Fruit fly (Drosophila melanogaster) whole organism, embryonic: ENCODE data around the gene bark.

ENCODE experiments used
- Abd-B ChIP-seq: fragments of 200-800 bp; sonication (Bioruptor generic); optimal IDR thresholded peaks from 2 replicates; lab custom pipeline; 2018; ENCODE audit warnings: missing biosample characterization, mild to moderate bottlenecking, missing genetic modification characterization, moderate library complexity
- Awh ChIP-seq: fragments of 200-800 bp; sonication (Bioruptor generic); IDR thresholded peaks from 2 replicates; pipeline ENCODE4, ENCODE4 v1.3.6; 2022; ENCODE audit warnings: missing biosample characterization, missing genetic modification characterization
- CG10267 ChIP-seq: fragments of 200-800 bp; sonication (Bioruptor generic); optimal IDR thresholded peaks from 2 replicates; lab custom pipeline; 2018; ENCODE audit warnings: missing biosample characterization, mild to moderate bottlenecking, missing genetic modification characterization, moderate library complexity
- CG10431 ChIP-seq: fragments of 200-800 bp; sonication (Bioruptor generic); optimal IDR thresholded peaks from 3 replicates; lab custom pipeline; 2018; ENCODE audit warnings: missing biosample characterization, mild to moderate bottlenecking, missing genetic modification characterization
- CG10565 ChIP-seq: fragments of 200-800 bp; sonication (Bioruptor generic); optimal IDR thresholded peaks from 3 replicates; lab custom pipeline; 2016; ENCODE audit warnings: missing biosample characterization, mild to moderate bottlenecking, missing genetic modification characterization
- CG11504 ChIP-seq: fragments of 200-800 bp; sonication (Bioruptor generic); optimal IDR thresholded peaks from 3 replicates; lab custom pipeline; 2019; ENCODE audit warnings: missing biosample characterization, mild to moderate bottlenecking, missing genetic modification characterization, moderate library complexity
- CG13296 ChIP-seq: fragments of 200-800 bp; sonication (Bioruptor generic); optimal IDR thresholded peaks from 3 replicates; lab custom pipeline; 2018; ENCODE audit warnings: missing biosample characterization, mild to moderate bottlenecking, missing genetic modification characterization
- CG1529 ChIP-seq: fragments of 200-800 bp; sonication (Bioruptor generic); optimal IDR thresholded peaks from 3 replicates; lab custom pipeline; 2018; ENCODE audit warnings: missing biosample characterization, missing genetic modification characterization
- CG15601 ChIP-seq: fragments of 200-800 bp; sonication (Bioruptor generic); optimal IDR thresholded peaks from 3 replicates; lab custom pipeline; 2019; ENCODE audit warnings: missing biosample characterization, mild to moderate bottlenecking, missing genetic modification characterization, moderate library complexity
- CG1647 ChIP-seq: fragments of 200-800 bp; sonication (Bioruptor generic); optimal IDR thresholded peaks from 3 replicates; lab custom pipeline; 2016; ENCODE audit warnings: missing biosample characterization, missing genetic modification characterization
- CG17385 ChIP-seq: fragments of 200-800 bp; sonication (Bioruptor generic); optimal IDR thresholded peaks from 3 replicates; lab custom pipeline; 2018; ENCODE audit warnings: missing biosample characterization, mild to moderate bottlenecking, missing genetic modification characterization
- CG1792 ChIP-seq: fragments of 200-800 bp; sonication (Bioruptor generic); optimal IDR thresholded peaks from 2 replicates; lab custom pipeline; 2016; ENCODE audit warnings: missing biosample characterization, missing genetic modification characterization
- CG2129 ChIP-seq: fragments of 200-800 bp; sonication (Bioruptor generic); IDR thresholded peaks from 2 replicates; pipeline ENCODE4 v1.3.6; 2022; ENCODE audit warnings: missing biosample characterization, missing genetic modification characterization; ENCODE audit not compliant: partially characterized antibody
- CG2889 ChIP-seq: fragments of 200-800 bp; sonication (Bioruptor generic); IDR thresholded peaks from 3 replicates; pipeline ENCODE4 v1.3.6; 2022; ENCODE audit warnings: missing biosample characterization, missing genetic modification characterization
- CG31224 ChIP-seq: fragments of 200-800 bp; sonication (Bioruptor generic); IDR thresholded peaks from 2 replicates; pipeline ENCODE4 v1.3.6; 2022; ENCODE audit warnings: missing biosample characterization, missing genetic modification characterization
- CG32767 ChIP-seq: fragments of 200-800 bp; sonication (Bioruptor generic); IDR thresholded peaks from 2 replicates; pipeline ENCODE4 v1.3.6; 2022; ENCODE audit warnings: missing biosample characterization, missing genetic modification characterization
- CG3847 ChIP-seq: fragments of 200-800 bp; sonication (Bioruptor generic); IDR thresholded peaks from 2 replicates; pipeline ENCODE4 v1.3.6; 2022; ENCODE audit warnings: missing biosample characterization, missing genetic modification characterization
- CG4707 ChIP-seq: fragments of 200-800 bp; sonication (Bioruptor generic); optimal IDR thresholded peaks from 2 replicates; lab custom pipeline; 2018; ENCODE audit warnings: missing biosample characterization, mild to moderate bottlenecking, missing genetic modification characterization, moderate library complexity
- CG6175 ChIP-seq: fragments of 200-800 bp; sonication (Bioruptor generic); IDR thresholded peaks from 3 replicates; pipeline ENCODE4 v1.3.6; 2022; ENCODE audit warnings: missing biosample characterization, missing genetic modification characterization
- CG7745 ChIP-seq: fragments of 200-800 bp; sonication (Bioruptor generic); optimal IDR thresholded peaks from 2 replicates; lab custom pipeline; 2018; ENCODE audit warnings: missing biosample characterization, mild to moderate bottlenecking, missing genetic modification characterization, moderate library complexity
- Dbx ChIP-seq: fragments of 200-800 bp; sonication (Bioruptor generic); IDR thresholded peaks from 3 replicates; pipeline ENCODE4 v1.3.6; 2022; ENCODE audit warnings: missing biosample characterization, missing genetic modification characterization
- Deaf1 ChIP-seq: fragments of 200-800 bp; optimal IDR thresholded peaks from 3 replicates; lab custom pipeline; 2019; ENCODE audit warnings: missing biosample characterization, mild to moderate bottlenecking, missing genetic modification characterization, moderate library complexity
- Drgx ChIP-seq: fragments of 200-800 bp; sonication (Bioruptor generic); IDR thresholded peaks from 2 replicates; pipeline ENCODE4 v1.3.6; 2022; ENCODE audit warnings: missing biosample characterization, missing genetic modification characterization
- ERR ChIP-seq: fragments of 200-800 bp; sonication (Bioruptor generic); optimal IDR thresholded peaks from 2 replicates; lab custom pipeline; 2016; ENCODE audit warnings: missing biosample characterization, missing genetic modification characterization
- Hand ChIP-seq: fragments of 200-800 bp; sonication (Bioruptor generic); optimal IDR thresholded peaks from 2 replicates; lab custom pipeline; 2017; ENCODE audit warnings: mild to moderate bottlenecking, missing biosample characterization, missing genetic modification reagents, missing genetic modification characterization
- MTF-1 ChIP-seq: fragments of 200-800 bp; sonication (Bioruptor generic); optimal IDR thresholded peaks from 2 replicates; lab custom pipeline; 2018; ENCODE audit warnings: missing biosample characterization, mild to moderate bottlenecking, missing genetic modification characterization, borderline replicate concordance
- Mrtf ChIP-seq: fragments of 200-800 bp; sonication (Bioruptor generic); IDR thresholded peaks from 3 replicates; pipeline ENCODE4 v1.3.6; 2022; ENCODE audit warnings: missing biosample characterization, missing genetic modification characterization
- NC2β ChIP-seq: fragments of 200-800 bp; sonication (Bioruptor generic); optimal IDR thresholded peaks from 2 replicates; lab custom pipeline; 2016; ENCODE audit warnings: missing biosample characterization, missing genetic modification characterization
- Nf-YA ChIP-seq: fragments of 200-800 bp; sonication (Bioruptor generic); IDR thresholded peaks from 2 replicates; pipeline ENCODE4 v1.3.6; 2022; ENCODE audit warnings: missing biosample characterization, missing genetic modification characterization
- Oli ChIP-seq: fragments of 200-800 bp; sonication (Bioruptor generic); optimal IDR thresholded peaks from 2 replicates; lab custom pipeline; 2018; ENCODE audit warnings: missing biosample characterization, mild to moderate bottlenecking, missing genetic modification characterization, moderate library complexity
- Sox100B ChIP-seq: fragments of 200-800 bp; sonication (Bioruptor generic); optimal IDR thresholded peaks from 3 replicates; lab custom pipeline; 2018; ENCODE audit warnings: missing biosample characterization, mild to moderate bottlenecking, missing genetic modification characterization
- Ssrp ChIP-seq: fragments of 200-800 bp; sonication (Bioruptor generic); optimal IDR thresholded peaks from 2 replicates; lab custom pipeline; 2018; ENCODE audit warnings: missing biosample characterization, mild to moderate bottlenecking, missing genetic modification characterization, moderate library complexity
- al ChIP-seq: fragments of 200-800 bp; sonication (Bioruptor generic); IDR thresholded peaks from 2 replicates; pipeline ENCODE4 v1.3.6; 2022; ENCODE audit warnings: missing biosample characterization, missing genetic modification characterization
- bigmax ChIP-seq: fragments of 200-800 bp; sonication (Bioruptor generic); optimal IDR thresholded peaks from 2 replicates; lab custom pipeline; 2018; ENCODE audit warnings: missing biosample characterization, mild to moderate bottlenecking, missing genetic modification characterization
- caup ChIP-seq: fragments of 200-800 bp; sonication (Bioruptor generic); optimal IDR thresholded peaks from 3 replicates; lab custom pipeline; 2017; ENCODE audit warnings: missing biosample characterization, mild to moderate bottlenecking, missing genetic modification characterization, moderate library complexity; ENCODE audit not compliant: severe bottlenecking
- chn ChIP-seq: fragments of 200-800 bp; sonication (Bioruptor generic); optimal IDR thresholded peaks from 2 replicates; lab custom pipeline; 2016; ENCODE audit warnings: missing biosample characterization, missing genetic modification characterization
- dmrt99B ChIP-seq: fragments of 200-800 bp; sonication (Bioruptor generic); optimal IDR thresholded peaks from 2 replicates; lab custom pipeline; 2018; ENCODE audit warnings: missing biosample characterization, mild to moderate bottlenecking, missing genetic modification characterization, moderate library complexity
- dpn ChIP-seq, 2 experiments: fragments of 200-800 bp; sonication (Bioruptor generic); optimal IDR thresholded peaks; 3 replicates each; lab custom pipeline; 2016; ENCODE audit warnings: missing biosample characterization in 2 of 2, missing genetic modification characterization in 2 of 2
- en ChIP-seq: fragments of 200-800 bp; sonication (Bioruptor generic); optimal IDR thresholded peaks from 2 replicates; lab custom pipeline; 2016; ENCODE audit warnings: missing biosample characterization, missing genetic modification characterization
- eve ChIP-seq, 2 experiments: fragments of >200 bp; optimal IDR thresholded peaks; 2 replicates each; lab custom pipeline; 2017; ENCODE audit warnings: missing biosample characterization in 2 of 2, missing genetic modification characterization in 2 of 2
- klu ChIP-seq: fragments of 200-800 bp; sonication (Bioruptor generic); IDR thresholded peaks from 2 replicates; pipeline ENCODE4 v1.3.6; 2022; ENCODE audit warnings: missing biosample characterization, missing genetic modification characterization
- oc ChIP-seq: fragments of 200-800 bp; sonication (Bioruptor generic); optimal IDR thresholded peaks from 2 replicates; lab custom pipeline; 2018; ENCODE audit warnings: missing biosample characterization, mild to moderate bottlenecking, missing genetic modification characterization, moderate library complexity
- pb ChIP-seq: fragments of 200-800 bp; sonication (Bioruptor generic); optimal IDR thresholded peaks from 3 replicates; lab custom pipeline; 2016; ENCODE audit warnings: missing biosample characterization, missing genetic modification characterization
- schlank ChIP-seq: fragments of 200-800 bp; sonication (Bioruptor generic); optimal IDR thresholded peaks from 2 replicates; lab custom pipeline; 2018; ENCODE audit warnings: missing biosample characterization, mild to moderate bottlenecking, missing genetic modification characterization
- scrt ChIP-seq: fragments of 200-800 bp; sonication (Bioruptor generic); optimal IDR thresholded peaks from 2 replicates; lab custom pipeline; 2018; ENCODE audit warnings: missing biosample characterization, mild to moderate bottlenecking, missing genetic modification characterization, moderate library complexity
- sima ChIP-seq: fragments of 200-800 bp; sonication (Bioruptor generic); optimal IDR thresholded peaks from 2 replicates; lab custom pipeline; 2016; ENCODE audit warnings: missing biosample characterization, missing genetic modification characterization
- slou ChIP-seq: fragments of 200-800 bp; sonication (Bioruptor generic); optimal IDR thresholded peaks from 3 replicates; lab custom pipeline; 2016; ENCODE audit warnings: missing biosample characterization, missing genetic modification characterization
- so ChIP-seq: fragments of 200-800 bp; sonication (Bioruptor generic); IDR thresholded peaks from 3 replicates; pipeline ENCODE4 v1.3.6; 2022; ENCODE audit warnings: missing biosample characterization, missing genetic modification characterization
- twi ChIP-seq: fragments of 200-800 bp; optimal IDR thresholded peaks from 2 replicates; lab custom pipeline; 2019; ENCODE audit warnings: missing biosample characterization, mild to moderate bottlenecking, missing genetic modification characterization, moderate library complexity

The bark gene

DNA sequence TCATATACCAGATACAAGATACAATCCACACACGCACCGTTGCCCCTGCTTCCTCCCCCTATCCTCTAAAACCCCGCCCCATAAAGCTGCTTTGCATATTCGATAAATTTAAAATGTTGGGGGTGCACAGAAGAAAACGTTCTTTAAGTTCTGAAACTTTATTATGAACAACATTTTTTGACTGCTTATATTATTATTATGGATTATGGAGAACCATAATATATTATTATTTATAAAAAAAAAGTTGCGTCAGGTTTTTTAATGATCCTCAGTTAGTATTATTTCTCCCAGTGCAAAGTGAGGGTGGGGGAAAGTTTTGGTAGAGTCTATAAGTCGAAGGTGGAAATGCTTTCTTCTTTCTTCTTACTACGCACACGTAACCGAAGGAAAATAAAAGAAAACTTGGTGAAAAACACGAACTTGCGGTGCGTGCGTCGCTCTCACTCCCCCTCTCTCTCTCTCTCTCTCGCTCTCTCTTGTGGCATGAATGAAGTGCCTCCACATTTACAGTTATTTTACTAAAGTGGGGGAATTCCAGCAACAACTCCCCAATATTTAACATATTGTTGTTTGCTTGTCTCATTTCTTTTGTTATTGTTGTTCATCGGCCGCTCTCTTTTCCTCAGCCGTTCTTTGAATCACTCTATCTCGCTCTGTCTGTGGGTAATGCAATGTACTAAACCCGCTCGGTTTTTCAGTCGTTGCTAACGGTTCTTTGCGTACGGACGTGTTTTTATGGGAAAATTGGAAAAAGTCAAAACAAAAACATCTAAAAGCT is 2.5 kb downstream of the bark start (continued):
- TF ChIP-seq bigmax (GFP tag; lab: Kevin White, UChicago) (no peak), Mrtf (GFP tag; lab: Robert Waterston, UW) (peak; percentile 76; the same call in 2 of the 3 replicates), caup (GFP tag; lab: Kevin White, UChicago) (no peak), NC2β (GFP tag; lab: Kevin White, UChicago) (no peak), Awh (GFP tag; lab: Robert Waterston, UW) (peak; percentile 93), CG10267 (peak; percentile 84), chn (no peak), CG10565 (no peak), CG2889 (GFP tag; lab: Robert Waterston, UW) (peak; percentile 27; the same call in 1 of the 3 replicates), Abd-B (peak; percentile 75), Drgx (GFP tag; lab: Robert Waterston, UW) (peak; percentile 80), CG11504 (tag; lab: Kevin White, UChicago) (peak; percentile 89), klu (peak; percentile 69), twi (tag; lab: Kevin White, UChicago) (peak; percentile 73), oc (tag; lab: Kevin White, UChicago) (peak; percentile 95), Deaf1 (tag; lab: Kevin White, UChicago) (peak; percentile 75), dpn (GFP tag; optimal IDR thresholded peaks at IDR 0.05; lab: Kevin White, UChicago) (peak in 1 of 2 experiments; percentile 72), pb (GFP tag; lab: Kevin White, UChicago) (no peak), Nf-YA (peak; percentile 75), CG1529 (GFP tag; lab: Kevin White, UChicago) (peak; percentile 91), CG10431 (GFP tag; lab: Kevin White, UChicago) (peak; percentile 82), CG17385 (GFP tag; lab: Kevin White, UChicago) (peak; percentile 87), CG7745 (tag; lab: Kevin White, UChicago) (no peak), ERR (GFP tag; lab: Kevin White, UChicago) (no peak), en (GFP tag; lab: Kevin White, UChicago) (no peak), dmrt99B (tag; lab: Kevin White, UChicago) (peak; percentile 91), slou (GFP tag; lab: Kevin White, UChicago) (no peak), MTF-1 (GFP tag; lab: Kevin White, UChicago) (peak; percentile 32), CG31224 (GFP tag; lab: Robert Waterston, UW) (peak; percentile 54; the same call in 1 of the 2 replicates), scrt (GFP tag; lab: Kevin White, UChicago) (peak; percentile 21), CG4707 (GFP tag; lab: Kevin White, UChicago) (peak; percentile 88), CG2129 (no peak), sima (no peak), Hand (GFP tag; lab: Kevin White, UChicago) (no peak), CG1792 (GFP tag; lab: Kevin White, UChicago) (no peak), Sox100B (GFP tag; lab: Kevin White, UChicago) (peak; percentile 80), CG1647 (no peak), so (GFP tag; lab: Robert Waterston, UW) (peak; percentile 67), CG15601 (peak; percentile 88), Dbx (GFP tag; lab: Robert Waterston, UW) (no peak), schlank (tag; lab: Kevin White, UChicago) (no peak), Ssrp (tag; lab: Kevin White, UChicago) (peak; percentile 87), Oli (tag; lab: Kevin White, UChicago) (peak; percentile 83), eve (GFP tag; optimal IDR thresholded peaks at IDR 0.05; lab: Kevin White, UChicago) (peak in 1 of 2 experiments; percentile 17), CG32767 (GFP tag; lab: Robert Waterston, UW) (peak; percentile 78), CG13296 (GFP tag; lab: Kevin White, UChicago) (no peak), CG6175 (GFP tag; lab: Robert Waterston, UW) (no peak), al (GFP tag; lab: Robert Waterston, UW) (no peak), CG3847 (peak; percentile 30; the same call in 1 of the 2 replicates)
